Worm (Caenorhabditis elegans) whole organism, L2 larva: ENCODE data around the gene nlp-6.

Experiments
- ama-1 ChIP-seq: fragments of 150-350 bp; optimal IDR thresholded peaks from 2 replicates; lab custom pipeline; 2018; ENCODE audit warnings: inconsistent platforms
- ceh-82 ChIP-seq: fragments of 150-350 bp; optimal IDR thresholded peaks from 2 replicates; lab custom pipeline; 2014; ENCODE audit warnings: missing biosample characterization, missing genetic modification characterization
- mdl-1 ChIP-seq, 2 experiments: fragments of 150-350 bp in 1 of 2; sonication (generic microtip) in 1 of 2; optimal IDR thresholded peaks; 2 replicates each; lab custom pipeline; 2017; ENCODE audit warnings: missing biosample characterization in 2 of 2, missing genetic modification characterization in 2 of 2

DNA sequence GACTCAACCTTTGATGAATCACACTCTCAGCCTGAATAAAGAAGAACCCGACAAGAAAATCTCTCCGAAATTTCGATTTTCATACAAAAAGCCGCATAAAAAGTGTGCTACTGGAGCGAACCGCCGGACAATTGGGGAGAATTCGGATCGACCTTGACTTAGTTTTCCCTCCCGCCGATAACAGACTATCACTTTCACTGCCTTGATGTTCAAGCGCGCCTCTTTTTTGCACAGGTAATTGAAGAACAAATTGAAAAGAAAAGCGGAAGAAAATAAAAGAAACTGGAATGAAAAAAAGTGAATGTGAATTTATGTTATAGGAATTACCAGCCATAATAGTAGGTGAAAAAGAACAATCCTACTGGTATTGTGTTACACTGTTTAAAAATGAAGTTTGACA, 23.7 kb downstream of the nlp-6 start:
- TF ChIP-seq ama-1 (lab: Kevin White, UChicago) = no peak
- no peak for TF ChIP-seq mdl-1 (tag; optimal IDR thresholded peaks at IDR 0.05; lab: Kevin White, UChicago)
- no peak for TF ChIP-seq ceh-82 (tag; lab: Kevin White, UChicago)
